Fruit fly (Drosophila melanogaster) whole organism, adult: ENCODE data around the gene dtn.

Source experiments
- CG11617 ChIP-seq: fragments of 200-800 bp; sonication (Bioruptor generic); optimal IDR thresholded peaks from 2 replicates; lab custom pipeline; 2017; ENCODE audit warnings: mild to moderate bottlenecking, missing biosample characterization, missing genetic modification reagents, missing genetic modification characterization
- CG12768 ChIP-seq: fragments of 200-800 bp; sonication (Bioruptor generic); optimal IDR thresholded peaks from 2 replicates; lab custom pipeline; 2017; ENCODE audit warnings: missing biosample characterization, missing genetic modification characterization, mild to moderate bottlenecking, moderate library complexity, missing genetic modification reagents
- CG14711 ChIP-seq: fragments of 200-800 bp; sonication (Bioruptor generic); optimal IDR thresholded peaks from 2 replicates; lab custom pipeline; 2018; ENCODE audit warnings: missing biosample characterization, mild to moderate bottlenecking, missing genetic modification characterization, moderate library complexity
- CG1620 ChIP-seq: fragments of 200-800 bp; sonication (Bioruptor generic); optimal IDR thresholded peaks from 2 replicates; lab custom pipeline; 2016; ENCODE audit warnings: missing biosample characterization, missing genetic modification characterization
- CG33017 ChIP-seq: fragments of 200-800 bp; sonication (Bioruptor generic); optimal IDR thresholded peaks from 2 replicates; lab custom pipeline; 2018; ENCODE audit warnings: missing biosample characterization, mild to moderate bottlenecking, missing genetic modification characterization, moderate library complexity
- CG5204 ChIP-seq: fragments of 200-800 bp; sonication (Bioruptor generic); optimal IDR thresholded peaks from 2 replicates; lab custom pipeline; 2016; ENCODE audit warnings: missing biosample characterization, missing genetic modification characterization
- CG7045 ChIP-seq: fragments of 200-800 bp; sonication (Bioruptor generic); optimal IDR thresholded peaks from 2 replicates; lab custom pipeline; 2017; ENCODE audit warnings: missing biosample characterization, mild to moderate bottlenecking, missing genetic modification characterization
- CG7101 ChIP-seq: fragments of 200-800 bp; sonication (Bioruptor generic); optimal IDR thresholded peaks from 2 replicates; lab custom pipeline; 2018; ENCODE audit warnings: missing biosample characterization, mild to moderate bottlenecking, missing genetic modification characterization, moderate library complexity
- Clk ChIP-seq: fragments of 200-800 bp; sonication (Bioruptor generic); optimal IDR thresholded peaks from 2 replicates; lab custom pipeline; 2017; ENCODE audit warnings: missing biosample characterization, missing genetic modification characterization
- Crg-1 ChIP-seq: fragments of 200-800 bp; sonication (Bioruptor generic); optimal IDR thresholded peaks from 2 replicates; lab custom pipeline; 2016; ENCODE audit warnings: missing biosample characterization, missing genetic modification characterization
- Hr96 ChIP-seq: fragments of 200-800 bp; sonication (Bioruptor generic); optimal IDR thresholded peaks from 2 replicates; lab custom pipeline; 2016; ENCODE audit warnings: missing biosample characterization, missing genetic modification characterization
- Mnt ChIP-seq: fragments of 200-800 bp; sonication (Bioruptor generic); optimal IDR thresholded peaks from 2 replicates; lab custom pipeline; 2016; ENCODE audit warnings: missing biosample characterization, mild to moderate bottlenecking, missing genetic modification characterization
- bab1 ChIP-seq: fragments of 200-800 bp; sonication (Bioruptor generic); optimal IDR thresholded peaks from 3 replicates; lab custom pipeline; 2019; ENCODE audit warnings: missing biosample characterization, mild to moderate bottlenecking, missing genetic modification characterization, moderate library complexity
- cic ChIP-seq: fragments of 200-800 bp; sonication (Bioruptor generic); optimal IDR thresholded peaks from 2 replicates; lab custom pipeline; 2017; ENCODE audit warnings: missing biosample characterization, mild to moderate bottlenecking, missing genetic modification characterization, moderate library complexity
- cnc ChIP-seq, 2 experiments: fragments of >200 bp; optimal IDR thresholded peaks; 2 replicates each; lab custom pipeline; 2017
- kay ChIP-seq: fragments of 200-800 bp; sonication (Bioruptor generic); peaks from one replicate; lab custom pipeline; 2016; ENCODE audit warnings: missing biosample characterization, missing genetic modification characterization, borderline replicate concordance
- ovo ChIP-seq: fragments of 200-800 bp; sonication (Bioruptor generic); optimal IDR thresholded peaks from 2 replicates; lab custom pipeline; 2016; ENCODE audit warnings: missing biosample characterization, missing genetic modification characterization
- pad ChIP-seq: fragments of 200-800 bp; sonication (Bioruptor generic); optimal IDR thresholded peaks from 3 replicates; lab custom pipeline; 2017; ENCODE audit warnings: missing biosample characterization, missing genetic modification characterization, mild to moderate bottlenecking, moderate library complexity, missing genetic modification reagents
- tj ChIP-seq: fragments of 200-800 bp; sonication (Bioruptor generic); optimal IDR thresholded peaks from 3 replicates; lab custom pipeline; 2017; ENCODE audit warnings: missing biosample characterization, mild to moderate bottlenecking, missing genetic modification characterization, moderate library complexity
- toe ChIP-seq: fragments of 200-800 bp; sonication (Bioruptor generic); optimal IDR thresholded peaks from 2 replicates; lab custom pipeline; 2016; ENCODE audit warnings: missing biosample characterization, missing genetic modification characterization

The dtn gene

DNA sequence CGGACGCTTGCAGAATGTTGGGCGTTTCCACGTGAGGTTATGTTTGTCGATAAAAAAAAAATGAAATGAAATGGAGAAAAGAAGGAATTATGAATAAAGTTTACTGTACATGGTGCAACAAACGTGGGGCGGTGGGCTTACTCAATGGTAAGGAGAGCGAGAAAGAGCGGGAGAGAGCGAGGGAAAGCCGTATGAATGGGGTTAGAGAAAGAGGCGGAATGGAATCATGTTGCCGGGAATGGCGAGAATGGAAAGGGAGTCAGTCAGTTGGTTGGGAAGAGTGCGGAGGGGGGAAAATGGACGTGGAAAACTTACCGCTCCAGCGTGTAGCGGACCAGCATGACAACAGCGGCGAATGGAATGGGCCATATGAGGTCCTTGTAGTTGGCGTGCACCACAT, 40.6 kb downstream of the dtn start:
- TF ChIP-seq pad (GFP tag; lab: Kevin White, UChicago) (peak; percentile 60), CG7101 (tag; lab: Kevin White, UChicago) (no peak), ovo (GFP tag; lab: Kevin White, UChicago) (no peak), cnc (optimal IDR thresholded peaks at IDR 0.05; lab: Kevin White, UChicago) (no peak), Crg-1 (GFP tag; lab: Kevin White, UChicago) (no peak), Clk (GFP tag; lab: Kevin White, UChicago) (no peak), CG7045 (GFP tag; lab: Kevin White, UChicago) (no peak)

DNA sequence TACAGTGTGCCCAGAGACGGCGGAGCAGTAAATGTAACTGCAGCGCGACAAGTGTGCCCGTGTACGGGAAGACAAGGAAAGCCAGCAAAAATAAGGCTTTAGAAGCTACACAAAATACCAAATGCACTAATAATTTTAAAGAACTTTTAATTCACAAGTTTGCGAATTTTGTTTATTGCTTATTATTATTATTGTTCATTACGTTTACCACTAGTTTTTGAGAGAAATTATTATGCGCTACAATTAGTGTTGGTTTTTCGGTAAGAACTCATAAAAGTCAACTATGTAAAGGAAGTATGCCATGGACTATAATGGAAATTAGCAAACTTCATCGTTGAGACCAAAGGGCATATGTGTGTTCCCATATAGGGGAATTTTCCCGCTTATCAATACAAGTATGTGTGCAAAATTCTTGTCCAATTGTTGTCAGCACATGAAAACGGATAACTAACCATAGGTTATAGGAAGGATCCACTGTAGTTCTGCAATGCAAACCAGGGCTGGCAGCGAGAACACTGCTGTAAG, 41.8 kb downstream of the dtn start, which contains the start of gene schlank:
TSS of gene schlank (minus strand) at position 42 of the 525 bp plus-strand sequence.
- TF ChIP-seq tj (GFP tag; lab: Kevin White, UChicago) (no peak), pad (GFP tag; lab: Kevin White, UChicago) (peak; percentile 25), CG11617 (peak; percentile 44), cnc (optimal IDR thresholded peaks at IDR 0.05; lab: Kevin White, UChicago) (no peak), kay (no peak), CG5204 (no peak), Hr96 (GFP tag; lab: Kevin White, UChicago) (no peak), toe (GFP tag; lab: Kevin White, UChicago) (peak; percentile 67), CG1620 (GFP tag; lab: Kevin White, UChicago) (peak; percentile 33), bab1 (GFP tag; lab: Kevin White, UChicago) (no peak), CG14711 (tag; lab: Kevin White, UChicago) (no peak), ovo (GFP tag; lab: Kevin White, UChicago) (peak; percentile 30), Crg-1 (GFP tag; lab: Kevin White, UChicago) (peak; percentile 43), Clk (GFP tag; lab: Kevin White, UChicago) (no peak), Mnt (GFP tag; lab: Kevin White, UChicago) (no peak), CG33017 (no peak), cic (no peak), CG7045 (GFP tag; lab: Kevin White, UChicago) (no peak), CG7101 (tag; lab: Kevin White, UChicago) (peak; percentile 46), CG12768 (GFP tag; lab: Kevin White, UChicago) (peak; percentile 36)

DNA sequence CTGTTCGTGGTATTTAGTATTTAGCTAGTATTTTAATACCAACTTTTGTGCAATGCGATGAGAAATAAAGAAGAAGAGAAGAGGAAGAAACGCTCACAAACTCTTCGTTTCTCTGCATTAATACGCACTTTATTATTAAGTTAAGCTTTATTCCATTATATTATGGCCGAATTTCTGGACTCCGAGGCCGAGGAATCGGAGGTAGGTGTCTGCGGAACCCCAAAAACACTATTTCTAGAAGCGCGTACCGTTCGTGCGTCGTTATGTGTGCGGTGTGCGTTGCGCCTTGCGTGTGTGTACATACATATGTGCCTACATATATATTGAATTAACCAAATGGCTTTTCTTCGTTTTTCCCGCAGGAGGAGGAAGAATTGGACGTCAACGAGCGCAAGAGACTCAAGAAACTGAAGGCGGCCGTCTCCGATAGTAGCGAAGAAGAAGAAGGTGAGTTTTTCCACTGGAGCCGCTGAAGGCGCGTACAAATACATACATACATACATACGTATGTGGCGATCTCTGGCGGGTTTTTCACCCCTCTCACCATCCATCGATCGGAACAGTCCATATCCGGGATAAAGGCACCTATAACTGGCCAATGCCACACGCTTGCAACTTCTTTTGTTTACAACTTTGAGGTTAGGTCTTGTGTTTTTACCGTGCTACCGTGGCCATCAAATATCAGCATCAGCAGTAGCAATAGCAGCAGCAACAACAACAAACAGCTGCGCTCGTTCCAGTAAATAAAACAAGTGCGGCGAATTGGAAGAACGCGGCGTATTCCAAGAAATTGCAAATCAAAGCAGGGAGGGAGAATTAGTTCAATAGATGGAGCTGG, 42.5 kb downstream of the dtn start, which contains the start of gene Spt6:
TSS of gene Spt6 (plus strand) at position 53 of the 838 bp plus-strand sequence.
- no peak for TF ChIP-seq toe (GFP tag; lab: Kevin White, UChicago)
- TF ChIP-seq tj (GFP tag; lab: Kevin White, UChicago): peak; percentile 87

DNA sequence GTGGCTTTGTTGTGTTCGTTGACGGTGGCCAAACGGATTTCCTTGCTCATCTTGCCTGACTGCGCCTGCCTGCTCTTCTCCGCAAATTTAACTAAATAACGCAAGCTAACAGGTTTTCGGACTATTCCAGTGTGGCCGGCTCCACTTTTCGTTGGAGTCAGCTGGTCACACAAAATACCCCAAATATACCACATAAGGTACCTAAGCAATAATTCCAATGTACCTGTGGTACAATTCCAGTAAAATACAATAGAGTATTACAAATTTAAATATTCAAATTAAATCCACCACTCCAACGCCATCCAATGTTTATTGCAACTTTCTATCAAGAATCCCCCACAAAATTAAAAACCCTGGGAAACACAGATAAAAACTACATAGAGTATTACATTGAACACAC, 51.1 kb downstream of the dtn start, which contains the start of gene CG3566:
TSS of gene CG3566 (minus strand) at position 135 of the 400 bp plus-strand sequence.
- TF ChIP-seq ovo (GFP tag; lab: Kevin White, UChicago) (peak; percentile 11), Clk (GFP tag; lab: Kevin White, UChicago) (no peak), CG7045 (GFP tag; lab: Kevin White, UChicago) (no peak), Mnt (GFP tag; lab: Kevin White, UChicago) (peak; percentile 48), CG11617 (no peak), toe (GFP tag; lab: Kevin White, UChicago) (no peak), pad (GFP tag; lab: Kevin White, UChicago) (no peak), bab1 (GFP tag; lab: Kevin White, UChicago) (peak; percentile 47), CG7101 (tag; lab: Kevin White, UChicago) (no peak), Hr96 (GFP tag; lab: Kevin White, UChicago) (no peak), cic (no peak), kay (peak; percentile 55), CG5204 (no peak), tj (GFP tag; lab: Kevin White, UChicago) (peak; percentile 17), CG14711 (tag; lab: Kevin White, UChicago) (peak; percentile 3), CG1620 (GFP tag; lab: Kevin White, UChicago) (no peak), CG12768 (GFP tag; lab: Kevin White, UChicago) (no peak), CG33017 (no peak), cnc (optimal IDR thresholded peaks at IDR 0.05; lab: Kevin White, UChicago) (no peak), Crg-1 (GFP tag; lab: Kevin White, UChicago) (no peak)

DNA sequence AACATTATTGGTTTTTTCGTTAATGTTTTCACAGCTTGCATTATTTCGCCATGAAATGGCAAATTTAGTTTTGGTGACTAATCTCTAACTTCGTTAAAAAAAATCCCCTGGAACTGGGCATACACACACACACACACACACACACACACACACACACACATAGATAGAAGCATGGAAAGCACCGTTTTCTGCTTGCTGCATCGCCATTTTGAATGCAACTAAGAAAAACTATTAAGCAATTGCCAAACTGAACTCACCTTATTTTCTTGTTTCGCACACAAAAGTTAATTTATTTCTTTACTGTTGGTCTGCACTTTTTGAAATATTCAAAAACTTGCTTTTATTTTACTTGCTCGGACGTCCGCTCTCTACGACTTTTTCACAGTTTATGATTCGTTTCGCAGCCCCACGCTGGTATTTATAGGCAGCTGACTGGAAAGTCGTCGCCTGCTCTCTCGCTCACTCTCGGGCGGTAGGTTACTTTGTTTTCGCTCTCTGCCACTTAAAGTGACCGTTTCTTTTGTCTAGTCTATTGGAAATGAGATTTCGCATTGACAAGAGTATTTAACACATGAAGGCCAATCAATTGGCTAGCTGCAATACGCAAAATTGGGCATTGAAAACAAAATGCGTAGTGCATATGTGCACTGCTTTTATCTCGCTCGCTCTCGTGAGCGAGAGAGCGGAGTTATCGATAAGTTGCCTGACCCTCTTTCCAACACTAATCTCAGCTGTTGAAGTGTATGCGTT, 53.6 kb downstream of the dtn start:
- peak; percentile 38 for TF ChIP-seq CG11617
- TF ChIP-seq pad (GFP tag; lab: Kevin White, UChicago): peak; percentile 65
- peak; percentile 55 for TF ChIP-seq bab1 (GFP tag; lab: Kevin White, UChicago)
- peak; percentile 42 for TF ChIP-seq Hr96 (GFP tag; lab: Kevin White, UChicago)
- TF ChIP-seq cic: peak; percentile 32
- no peak for TF ChIP-seq kay
- TF ChIP-seq CG1620 (GFP tag; lab: Kevin White, UChicago): peak; percentile 49
- TF ChIP-seq toe (GFP tag; lab: Kevin White, UChicago): no peak
- peak; percentile 20 for TF ChIP-seq Crg-1 (GFP tag; lab: Kevin White, UChicago)
- peak; percentile 56 for TF ChIP-seq ovo (GFP tag; lab: Kevin White, UChicago)
- peak; percentile 41 for TF ChIP-seq tj (GFP tag; lab: Kevin White, UChicago)
- TF ChIP-seq CG5204: no peak
- TF ChIP-seq CG14711 (tag; lab: Kevin White, UChicago): no peak
- TF ChIP-seq cnc (optimal IDR thresholded peaks at IDR 0.05; lab: Kevin White, UChicago): no peak
- TF ChIP-seq CG12768 (GFP tag; lab: Kevin White, UChicago): peak; percentile 0
- no peak for TF ChIP-seq CG7045 (GFP tag; lab: Kevin White, UChicago)
- TF ChIP-seq Clk (GFP tag; lab: Kevin White, UChicago): no peak
- peak; percentile 34 for TF ChIP-seq CG33017
- TF ChIP-seq Mnt (GFP tag; lab: Kevin White, UChicago): peak; percentile 66
- TF ChIP-seq CG7101 (tag; lab: Kevin White, UChicago): peak; percentile 67
